Fruit fly (Drosophila melanogaster) whole organism, embryonic: Measurements from ENCODE around the gene Sry-alpha.

Source experiments
- CG10267 ChIP-seq: fragments of 200-800 bp; sonication (Bioruptor generic); optimal IDR thresholded peaks from 2 replicates; lab custom pipeline; 2018; ENCODE audit warnings: missing biosample characterization, mild to moderate bottlenecking, missing genetic modification characterization, moderate library complexity
- CG10274 ChIP-seq: fragments of 200-800 bp; sonication (Bioruptor generic); optimal IDR thresholded peaks from 3 replicates; lab custom pipeline; 2017; ENCODE audit warnings: missing biosample characterization, mild to moderate bottlenecking, missing genetic modification characterization
- CG10654 ChIP-seq: fragments of 200-800 bp; sonication (Bioruptor generic); optimal IDR thresholded peaks from 2 replicates; lab custom pipeline; 2016; ENCODE audit warnings: missing biosample characterization, missing genetic modification characterization
- CG10979 ChIP-seq: fragments of 200-800 bp; sonication (Bioruptor generic); optimal IDR thresholded peaks from 2 replicates; lab custom pipeline; 2018; ENCODE audit warnings: missing biosample characterization, mild to moderate bottlenecking, missing genetic modification characterization, moderate library complexity
- CG11504 ChIP-seq: fragments of 200-800 bp; sonication (Bioruptor generic); optimal IDR thresholded peaks from 3 replicates; lab custom pipeline; 2019; ENCODE audit warnings: missing biosample characterization, mild to moderate bottlenecking, missing genetic modification characterization, moderate library complexity
- CG12219 ChIP-seq: fragments of 200-800 bp; sonication (Bioruptor generic); optimal IDR thresholded peaks from 3 replicates; lab custom pipeline; 2018; ENCODE audit warnings: missing biosample characterization, mild to moderate bottlenecking, missing genetic modification characterization
- CG12299 ChIP-seq: fragments of 200-800 bp; sonication (Bioruptor generic); optimal IDR thresholded peaks from 2 replicates; lab custom pipeline; 2018; ENCODE audit warnings: missing biosample characterization, mild to moderate bottlenecking, missing genetic modification characterization
- CG12391 ChIP-seq: fragments of 200-800 bp; sonication (Bioruptor generic); optimal IDR thresholded peaks from 3 replicates; lab custom pipeline; 2018; ENCODE audit warnings: missing biosample characterization, mild to moderate bottlenecking, missing genetic modification characterization, moderate library complexity
- CG1792 ChIP-seq: fragments of 200-800 bp; sonication (Bioruptor generic); optimal IDR thresholded peaks from 2 replicates; lab custom pipeline; 2016; ENCODE audit warnings: missing biosample characterization, missing genetic modification characterization
- CG18619 ChIP-seq: fragments of 200-800 bp; sonication (Bioruptor generic); optimal IDR thresholded peaks from 3 replicates; lab custom pipeline; 2017; ENCODE audit warnings: missing biosample characterization, mild to moderate bottlenecking, missing genetic modification characterization
- CG2712 ChIP-seq: fragments of 200-800 bp; optimal IDR thresholded peaks from 3 replicates; lab custom pipeline; 2019; ENCODE audit warnings: missing biosample characterization, mild to moderate bottlenecking, missing genetic modification characterization, moderate library complexity
- CG30431 ChIP-seq: fragments of 200-800 bp; sonication (Bioruptor generic); optimal IDR thresholded peaks from 2 replicates; lab custom pipeline; 2017; ENCODE audit warnings: missing biosample characterization, missing genetic modification characterization
- CG32532 ChIP-seq: fragments of 200-800 bp; sonication (Bioruptor generic); IDR thresholded peaks from 2 replicates; pipeline ENCODE4 v1.3.6; 2022; ENCODE audit warnings: missing biosample characterization, missing genetic modification characterization
- CG5953 ChIP-seq: fragments of 200-800 bp; sonication (Bioruptor generic); IDR thresholded peaks from 2 replicates; pipeline ENCODE4 v1.3.6; 2022; ENCODE audit warnings: missing biosample characterization, missing genetic modification characterization
- CG7745 ChIP-seq: fragments of 200-800 bp; sonication (Bioruptor generic); optimal IDR thresholded peaks from 2 replicates; lab custom pipeline; 2018; ENCODE audit warnings: missing biosample characterization, mild to moderate bottlenecking, missing genetic modification characterization, moderate library complexity
- CG8765 ChIP-seq: fragments of 200-800 bp; sonication (Bioruptor generic); IDR thresholded peaks from 2 replicates; pipeline ENCODE4 v1.3.6; 2022; ENCODE audit warnings: missing biosample characterization, missing genetic modification characterization
- CoRest ChIP-seq: fragments of 200-800 bp; sonication (Bioruptor generic); optimal IDR thresholded peaks from 3 replicates; lab custom pipeline; 2018; ENCODE audit warnings: missing biosample characterization, mild to moderate bottlenecking, missing genetic modification characterization, moderate library complexity
- Dbx ChIP-seq: fragments of 200-800 bp; sonication (Bioruptor generic); IDR thresholded peaks from 3 replicates; pipeline ENCODE4 v1.3.6; 2022; ENCODE audit warnings: missing biosample characterization, missing genetic modification characterization
- Eip74EF ChIP-seq, 2 experiments: fragments of 200-800 bp in 1 of 2; fragments of >200 bp in 1 of 2; sonication (Bioruptor generic) in 1 of 2; optimal IDR thresholded peaks; 2 replicates each; lab custom pipeline; 2017 to 2019; ENCODE audit warnings: missing biosample characterization in 2 of 2, missing genetic modification characterization in 2 of 2, mild to moderate bottlenecking in 1 of 2, moderate library complexity in 1 of 2
- HLH54F ChIP-seq: fragments of 200-800 bp; sonication (Bioruptor generic); optimal IDR thresholded peaks from 3 replicates; lab custom pipeline; 2016; ENCODE audit warnings: missing biosample characterization, missing genetic modification characterization
- Hr51 ChIP-seq, 2 experiments: fragments of 200-800 bp; sonication (Bioruptor generic); optimal IDR thresholded peaks; 2 replicates in 1 of 2; 3 replicates in 1 of 2; lab custom pipeline; 2016 to 2018; ENCODE audit warnings: missing biosample characterization in 2 of 2, missing genetic modification characterization in 2 of 2, mild to moderate bottlenecking in 1 of 2, moderate library complexity in 1 of 2
- Lhr ChIP-seq: fragments of 200-800 bp; sonication (Bioruptor generic); optimal IDR thresholded peaks from 3 replicates; lab custom pipeline; 2017; ENCODE audit warnings: mild to moderate bottlenecking, missing biosample characterization, missing genetic modification reagents, missing genetic modification characterization
- Pdp1 ChIP-seq, 2 experiments: fragments of 200-800 bp; sonication (Bioruptor generic); optimal IDR thresholded peaks; 3 replicates each; lab custom pipeline; 2016; ENCODE audit warnings: missing biosample characterization in 2 of 2, missing genetic modification characterization in 2 of 2, mild to moderate bottlenecking in 1 of 2, moderate library complexity in 1 of 2
- Sox100B ChIP-seq: fragments of 200-800 bp; sonication (Bioruptor generic); optimal IDR thresholded peaks from 3 replicates; lab custom pipeline; 2018; ENCODE audit warnings: missing biosample characterization, mild to moderate bottlenecking, missing genetic modification characterization
- Sox102F ChIP-seq: fragments of 200-800 bp; sonication (Bioruptor generic); optimal IDR thresholded peaks from 2 replicates; lab custom pipeline; 2018; ENCODE audit warnings: missing biosample characterization, mild to moderate bottlenecking, missing genetic modification characterization, moderate library complexity
- YL-1 ChIP-seq: fragments of 200-800 bp; sonication (Bioruptor generic); optimal IDR thresholded peaks from 3 replicates; lab custom pipeline; 2017; ENCODE audit warnings: missing biosample characterization, mild to moderate bottlenecking, missing genetic modification characterization
- abd-A ChIP-seq: fragments of 200-800 bp; sonication (Bioruptor generic); optimal IDR thresholded peaks from 3 replicates; lab custom pipeline; 2019; ENCODE audit warnings: missing biosample characterization, mild to moderate bottlenecking, missing genetic modification characterization, moderate library complexity
- ash1 ChIP-seq: fragments of 200-800 bp; sonication (Bioruptor generic); optimal IDR thresholded peaks from 2 replicates; lab custom pipeline; 2018; ENCODE audit warnings: missing biosample characterization, mild to moderate bottlenecking, missing genetic modification characterization
- br ChIP-seq: fragments of >200 bp; optimal IDR thresholded peaks from 2 replicates; lab custom pipeline; 2017
- chn ChIP-seq: fragments of 200-800 bp; sonication (Bioruptor generic); optimal IDR thresholded peaks from 2 replicates; lab custom pipeline; 2016; ENCODE audit warnings: missing biosample characterization, missing genetic modification characterization
- crol ChIP-seq: fragments of 200-800 bp; sonication (Bioruptor generic); IDR thresholded peaks from 2 replicates; pipeline ENCODE4 v1.3.6; 2022; ENCODE audit warnings: missing biosample characterization, missing genetic modification characterization
- cwo ChIP-seq: fragments of 200-800 bp; sonication (Bioruptor generic); optimal IDR thresholded peaks from 3 replicates; lab custom pipeline; 2017; ENCODE audit warnings: missing biosample characterization, missing genetic modification characterization, mild to moderate bottlenecking, moderate library complexity, missing genetic modification reagents
- dmrt11E ChIP-seq: fragments of 200-800 bp; sonication (Bioruptor generic); optimal IDR thresholded peaks from 3 replicates; lab custom pipeline; 2018; ENCODE audit warnings: missing biosample characterization, mild to moderate bottlenecking, missing genetic modification characterization, moderate library complexity
- emc ChIP-seq: fragments of 200-800 bp; sonication (Bioruptor generic); optimal IDR thresholded peaks from 2 replicates; lab custom pipeline; 2016; ENCODE audit warnings: missing biosample characterization, missing genetic modification characterization
- ham ChIP-seq: fragments of 200-800 bp; sonication (Bioruptor generic); IDR thresholded peaks from 2 replicates; pipeline ENCODE4 v1.3.6; 2022; ENCODE audit warnings: missing biosample characterization, missing genetic modification characterization
- hbn ChIP-seq: fragments of 200-800 bp; sonication (Bioruptor generic); IDR thresholded peaks from 2 replicates; pipeline ENCODE4 v1.3.6; 2022; ENCODE audit warnings: missing biosample characterization, missing genetic modification characterization; ENCODE audit not compliant: partially characterized antibody
- hth ChIP-seq: fragments of >200 bp; optimal IDR thresholded peaks from 2 replicates; lab custom pipeline; 2017; ENCODE audit warnings: inconsistent platforms
- jing ChIP-seq: fragments of 200-800 bp; sonication (Bioruptor generic); optimal IDR thresholded peaks from 2 replicates; lab custom pipeline; 2018; ENCODE audit warnings: missing biosample characterization, mild to moderate bottlenecking, missing genetic modification characterization
- lbe ChIP-seq: fragments of 200-800 bp; sonication (Bioruptor generic); optimal IDR thresholded peaks from 2 replicates; lab custom pipeline; 2016; ENCODE audit warnings: missing biosample characterization, mild to moderate bottlenecking, missing genetic modification characterization
- lilli ChIP-seq: fragments of 200-800 bp; sonication (Bioruptor generic); optimal IDR thresholded peaks from 3 replicates; lab custom pipeline; 2016; ENCODE audit warnings: missing biosample characterization, missing genetic modification characterization
- peb ChIP-seq: fragments of 200-800 bp; sonication (Bioruptor generic); IDR thresholded peaks from 2 replicates; pipeline ENCODE4 v1.3.6; 2022; ENCODE audit warnings: missing biosample characterization, missing genetic modification characterization
- pros ChIP-seq: fragments of 200-800 bp; sonication (Bioruptor generic); optimal IDR thresholded peaks from 3 replicates; lab custom pipeline; 2019; ENCODE audit warnings: missing biosample characterization, mild to moderate bottlenecking, missing genetic modification characterization, moderate library complexity
- repo ChIP-seq: fragments of 200-800 bp; sonication (Bioruptor generic); optimal IDR thresholded peaks from 2 replicates; lab custom pipeline; 2016; ENCODE audit warnings: missing biosample characterization, missing genetic modification characterization
- salm ChIP-seq: fragments of 200-800 bp; sonication (Bioruptor generic); optimal IDR thresholded peaks from 2 replicates; lab custom pipeline; 2018; ENCODE audit warnings: missing biosample characterization, mild to moderate bottlenecking, missing genetic modification characterization
- shn ChIP-seq: fragments of 200-800 bp; sonication (Bioruptor generic); optimal IDR thresholded peaks from 3 replicates; lab custom pipeline; 2016; ENCODE audit warnings: missing biosample characterization, missing genetic modification characterization
- sqz ChIP-seq: fragments of 200-800 bp; sonication (Bioruptor generic); optimal IDR thresholded peaks from 3 replicates; lab custom pipeline; 2018; ENCODE audit warnings: missing biosample characterization, mild to moderate bottlenecking, missing genetic modification characterization
- wor ChIP-seq: fragments of 200-800 bp; sonication (Bioruptor generic); IDR thresholded peaks from 2 replicates; pipeline ENCODE4 v1.3.6; 2022; ENCODE audit warnings: missing biosample characterization, missing genetic modification characterization
- zen2 ChIP-seq: fragments of 200-800 bp; sonication (Bioruptor generic); IDR thresholded peaks from 3 replicates; pipeline ENCODE4 v1.3.6; 2022; ENCODE audit warnings: missing biosample characterization, missing genetic modification characterization; ENCODE audit not compliant: partially characterized antibody
- zf30C ChIP-seq: fragments of 200-800 bp; sonication (Bioruptor generic); optimal IDR thresholded peaks from 3 replicates; lab custom pipeline; 2018; ENCODE audit warnings: missing biosample characterization, mild to moderate bottlenecking, missing genetic modification characterization

Gene Sry-alpha

DNA sequence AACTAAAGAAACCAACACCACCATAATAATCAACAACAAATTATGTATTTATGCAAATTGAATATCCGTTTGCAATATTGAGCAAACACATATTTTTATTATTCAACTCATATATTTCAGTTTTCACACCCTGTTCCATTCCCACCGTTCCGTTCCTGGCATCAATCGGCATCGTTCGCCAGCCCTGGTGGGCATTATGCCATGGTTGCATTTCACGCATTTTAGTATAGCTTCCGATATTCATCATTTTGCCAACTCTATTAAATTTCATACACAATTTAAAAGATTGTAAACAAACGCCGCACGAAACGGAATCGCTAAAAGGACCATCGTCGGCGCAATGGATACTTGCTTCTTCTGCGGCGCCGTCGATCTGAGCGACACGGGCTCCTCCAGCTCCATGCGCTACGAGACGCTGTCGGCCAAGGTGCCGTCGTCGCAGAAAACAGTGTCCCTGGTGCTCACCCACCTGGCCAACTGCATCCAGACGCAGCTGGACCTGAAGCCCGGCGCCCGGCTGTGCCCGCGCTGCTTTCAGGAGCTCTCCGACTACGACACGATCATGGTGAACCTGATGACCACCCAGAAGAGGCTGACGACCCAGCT, 3.7 kb downstream of the Sry-alpha start, which contains the start of gene Sry-delta (continued):
- TF ChIP-seq Lhr (GFP tag; lab: Kevin White, UChicago) (peak; percentile 23), zen2 (GFP tag; lab: Robert Waterston, UW) (no peak; the same call in 2 of the 3 replicates), CG7745 (tag; lab: Kevin White, UChicago) (no peak), lilli (peak; percentile 93), repo (peak; percentile 79), Dbx (GFP tag; lab: Robert Waterston, UW) (peak; percentile 92), CG8765 (GFP tag; lab: Robert Waterston, UW) (peak; percentile 57; the same call in 1 of the 2 replicates), Hr51 (GFP tag; optimal IDR thresholded peaks at IDR 0.05; lab: Kevin White, UChicago) (peak in 1 of 2 experiments; percentile 88), cwo (GFP tag; lab: Kevin White, UChicago) (no peak), lbe (peak; percentile 68), br (lab: Kevin White, UChicago) (no peak), wor (GFP tag; lab: Robert Waterston, UW) (no peak), YL-1 (GFP tag; lab: Kevin White, UChicago) (peak; percentile 98), ash1 (GFP tag; lab: Kevin White, UChicago) (peak; percentile 84), emc (peak; percentile 80), CG12219 (GFP tag; lab: Kevin White, UChicago) (peak; percentile 23), chn (GFP tag; lab: Kevin White, UChicago) (peak; percentile 85), abd-A (no peak), hth (lab: Kevin White, UChicago) (no peak), Sox100B (GFP tag; lab: Kevin White, UChicago) (no peak), Pdp1 (GFP tag; optimal IDR thresholded peaks at IDR 0.05; lab: Kevin White, UChicago) (peak; percentile 85 to 96), CG32532 (GFP tag; lab: Robert Waterston, UW) (peak; percentile 88), CG10979 (tag; lab: Kevin White, UChicago) (peak; percentile 59), CG1792 (GFP tag; lab: Kevin White, UChicago) (peak; percentile 79), CG18619 (GFP tag; lab: Kevin White, UChicago) (peak; percentile 62), CoRest (tag; lab: Kevin White, UChicago) (peak; percentile 70), sqz (no peak), CG10267 (tag; lab: Kevin White, UChicago) (peak; percentile 79), CG12299 (tag; lab: Kevin White, UChicago) (peak; percentile 32), CG2712 (tag; lab: Kevin White, UChicago) (peak; percentile 83), ham (GFP tag; lab: Robert Waterston, UW) (no peak; the same call in 1 of the 2 replicates), jing (GFP tag; lab: Kevin White, UChicago) (no peak), crol (GFP tag; lab: Robert Waterston, UW) (no peak), hbn (GFP tag; lab: Robert Waterston, UW) (peak; percentile 71), shn (peak; percentile 80), CG10274 (peak; percentile 27), salm (peak; percentile 44), CG5953 (0 out of 2 replicates have a peak, but pooled peaks have one; percentile 23), CG10654 (peak; percentile 85), Eip74EF (GFP tag; optimal IDR thresholded peaks at IDR 0.05; lab: Kevin White, UChicago) (no peak), zf30C (GFP tag; lab: Kevin White, UChicago) (no peak), dmrt11E (tag; lab: Kevin White, UChicago) (peak; percentile 59), peb (peak; percentile 46; the same call in 1 of the 2 replicates), pros (GFP tag; lab: Kevin White, UChicago) (no peak), Sox102F (no peak), HLH54F (GFP tag; lab: Kevin White, UChicago) (peak; percentile 90), CG30431 (GFP tag; lab: Kevin White, UChicago) (peak; percentile 16), CG11504 (tag; lab: Kevin White, UChicago) (no peak), CG12391 (tag; lab: Kevin White, UChicago) (peak; percentile 85)
